Fruit fly (Drosophila melanogaster) Kc167 (cell line): ENCODE measurements around the gene CG5989.

ENCODE experiments used
- Myc ChIP-seq: fragments of >200 bp; optimal IDR thresholded peaks from 2 replicates; lab custom pipeline; 2017; ENCODE audit warnings: missing external identifiers
- h ChIP-seq: fragments of >200 bp; optimal IDR thresholded peaks from 3 replicates; lab custom pipeline; 2018; ENCODE audit warnings: missing external identifiers
- psq ChIP-seq: fragments of >200 bp; optimal IDR thresholded peaks from 2 replicates; lab custom pipeline; 2017; ENCODE audit warnings: missing external identifiers
- ttk ChIP-seq: sonication (Bioruptor generic); optimal IDR thresholded peaks from 2 replicates; lab custom pipeline; 2017; ENCODE audit warnings: missing external identifiers

DNA sequence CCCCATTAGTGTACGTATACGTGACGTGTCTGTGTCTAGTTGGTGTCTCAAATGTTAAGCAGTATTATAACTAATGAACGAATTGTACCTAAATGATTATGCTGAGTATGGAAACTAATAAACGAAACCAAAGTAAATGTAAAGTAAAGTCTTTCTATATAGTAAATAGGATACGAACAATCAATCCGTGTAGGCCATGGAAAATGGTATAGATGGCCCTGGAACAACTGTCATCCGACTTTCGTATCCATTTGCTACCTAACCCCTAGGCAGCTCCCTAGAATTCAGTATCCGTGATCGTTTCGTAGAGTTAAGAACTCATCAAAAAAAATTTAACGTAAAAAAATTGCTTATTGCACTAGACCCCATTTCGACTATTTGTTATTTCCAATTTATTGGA, 13.0 kb upstream of the CG5989 start, which contains the start of gene S-Lap1:
- no peak for TF ChIP-seq ttk
- no peak for TF ChIP-seq h (lab: Kevin White, UChicago)
- TF ChIP-seq psq: no peak
- no peak for TF ChIP-seq Myc (lab: Kevin White, UChicago)
